Worm (Caenorhabditis elegans): ENCODE data around the gene T18D3.5.

Gene T18D3.5

ce11 chrX:12500777-12501176 is 37.2 kb downstream of the T18D3.5 start (continued):
- TF ChIP-seq cey-2 (tag; optimal IDR thresholded peaks at IDR 0.05; ENCODE audit: borderline replicate concordance, insufficient read depth) (peak; percentile 91), ZK337.2 (GFP tag; IDR thresholded peaks at IDR 0.05) (no peak), pha-4 (GFP tag; IDR thresholded peaks at IDR 0.05) (peak; percentile 51; the same call in 1 of the 2 replicates), pha-4 (tag; optimal IDR thresholded peaks at IDR 0.05) (no peak), arid-1 (GFP tag; conservative IDR thresholded peaks at IDR 0.05) (no peak), mes-2 (tag; optimal IDR thresholded peaks at IDR 0.05; ENCODE audit: poor library complexity, severe bottlenecking) (no peak), snpc-4 (tag; optimal IDR thresholded peaks at IDR 0.05) (no peak), unc-39 (tag; optimal IDR thresholded peaks at IDR 0.05) (no peak), T20F7.1 (GFP tag; optimal IDR thresholded peaks at IDR 0.05) (peak; percentile 61), daf-16 (GFP tag; optimal IDR thresholded peaks at IDR 0.05) (peak in 1 of 2 experiments; percentile 70), daf-16 (tag; optimal IDR thresholded peaks at IDR 0.05) (peak; percentile 99), hmg-1.1 (GFP tag; IDR thresholded peaks at IDR 0.05) (no peak), ZK546.5 (tag; optimal IDR thresholded peaks at IDR 0.05) (no peak), vab-7 (GFP tag; IDR thresholded peaks at IDR 0.05) (no peak), snpc-1.2 (GFP tag; IDR thresholded peaks at IDR 0.05) (no peak), php-3 (GFP tag; IDR thresholded peaks at IDR 0.05) (peak; percentile 94), T26A8.4 (GFP tag; IDR thresholded peaks at IDR 0.05) (peak; percentile 62; the same call in 1 of the 2 replicates), daf-19 (GFP tag; conservative IDR thresholded peaks at IDR 0.05) (no peak), hlh-11 (tag; optimal IDR thresholded peaks at IDR 0.05) (peak; percentile 97), tra-1 (GFP tag; IDR thresholded peaks at IDR 0.05) (peak; percentile 89), lsy-2 (tag; optimal IDR thresholded peaks at IDR 0.05) (peak in 1 of 2 experiments; percentile 83), lin-29 (GFP tag; IDR thresholded peaks at IDR 0.05) (no peak), lin-1 (GFP tag; IDR thresholded peaks at IDR 0.05) (peak; percentile 78), dmd-9 (GFP tag; IDR thresholded peaks at IDR 0.05) (no peak), ceh-44 (GFP tag; IDR thresholded peaks at IDR 0.05) (no peak), dve-1 (tag; optimal IDR thresholded peaks at IDR 0.05; ENCODE audit: insufficient read depth) (peak; percentile 98), D1046.2 (GFP tag; IDR thresholded peaks at IDR 0.05) (no peak), madf-9 (GFP tag; conservative IDR thresholded peaks at IDR 0.05) (no peak), egl-43 (GFP tag; IDR thresholded peaks at IDR 0.05) (no peak), nhr-25 (tag; optimal IDR thresholded peaks at IDR 0.05; ENCODE audit: borderline replicate concordance, insufficient read depth) (peak; percentile 89), ztf-7 (tag; optimal IDR thresholded peaks at IDR 0.05) (peak; percentile 86), ama-1 (optimal IDR thresholded peaks at IDR 0.05) (no peak), ceh-82 (tag; optimal IDR thresholded peaks at IDR 0.05) (no peak), mxl-2 (GFP tag; conservative IDR thresholded peaks at IDR 0.05) (no peak), zip-11 (GFP tag; IDR thresholded peaks at IDR 0.05) (no peak), hlh-30 (tag; optimal IDR thresholded peaks at IDR 0.05; ENCODE audit: insufficient read depth) (peak; percentile 93), gei-8 (GFP tag; optimal IDR thresholded peaks at IDR 0.05) (peak; percentile 77), dpl-1 (GFP tag; optimal IDR thresholded peaks at IDR 0.05) (peak; percentile 54), lin-39 (tag; optimal IDR thresholded peaks at IDR 0.05) (no peak), spr-3 (GFP tag; optimal IDR thresholded peaks at IDR 0.05) (no peak), nhr-237 (tag; optimal IDR thresholded peaks at IDR 0.05) (no peak), tag-97 (GFP tag; IDR thresholded peaks at IDR 0.05) (no peak), zag-1 (tag; optimal IDR thresholded peaks at IDR 0.05) (no peak), nhr-48 (tag; optimal IDR thresholded peaks at IDR 0.05) (peak; percentile 94), spr-1 (tag; optimal IDR thresholded peaks at IDR 0.05) (no peak), madf-5 (GFP tag; IDR thresholded peaks at IDR 0.05) (no peak), attf-4 (tag; optimal IDR thresholded peaks at IDR 0.05) (no peak), set-16 (GFP tag; IDR thresholded peaks at IDR 0.05) (no peak), mxl-3 (GFP tag; optimal IDR thresholded peaks at IDR 0.05) (peak; percentile 85), Y5F2A.4 (GFP tag; optimal IDR thresholded peaks at IDR 0.05) (no peak), fos-1 (tag; optimal IDR thresholded peaks at IDR 0.05) (no peak)
